Worm (Caenorhabditis elegans) whole organism, L4/young adult: ENCODE results near the gene F53F4.2.

Experiments
- W03F9.2 ChIP-seq: fragments of 150-350 bp; optimal IDR thresholded peaks from 2 replicates; lab custom pipeline; 2014; ENCODE audit warnings: missing biosample characterization, missing genetic modification characterization
- dao-5 ChIP-seq: sonication (generic microtip); optimal IDR thresholded peaks from 2 replicates; lab custom pipeline; 2016; ENCODE audit warnings: missing genotype, missing genetic modification characterization, moderate library complexity, missing compliant biosample characterization
- him-1 ChIP-seq: sonication (generic microtip); optimal IDR thresholded peaks from 2 replicates; lab custom pipeline; 2016; ENCODE audit warnings: missing genotype, missing genetic modification reagents, missing genetic modification characterization, missing compliant biosample characterization

DNA sequence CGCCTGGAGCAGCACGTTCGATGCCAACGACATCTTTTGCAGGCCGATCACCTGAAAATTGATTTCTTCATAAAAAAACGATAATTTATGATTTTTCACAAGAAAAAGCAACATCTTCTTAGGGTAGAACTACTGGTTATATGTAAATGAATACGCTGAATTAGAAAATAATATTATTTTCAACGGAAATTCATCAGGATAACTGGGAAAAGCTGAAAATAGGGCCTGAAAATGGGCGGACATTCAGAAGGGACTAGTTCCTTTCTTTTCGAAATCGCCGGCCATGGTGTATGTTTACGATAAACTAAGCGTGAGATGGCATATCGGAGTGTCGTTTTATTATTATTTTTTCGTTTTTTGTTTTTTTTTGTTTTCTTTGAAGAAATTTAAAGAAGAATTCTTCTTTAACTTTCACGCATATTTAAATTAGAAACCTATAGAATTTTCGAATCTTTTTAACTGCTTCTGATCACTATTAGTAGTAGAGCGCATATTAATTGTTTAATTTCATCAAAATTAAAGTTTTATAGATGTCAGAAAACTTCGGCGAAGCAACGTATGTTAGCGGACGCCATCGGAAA is 36.2 kb upstream of the F53F4.2 start, which contains the start of the genes nduv-2 and F53F4.12:
- TF ChIP-seq him-1 (tag; lab: Kevin White, UChicago) (no peak), W03F9.2 (no peak), dao-5 (tag; lab: Kevin White, UChicago) (no peak)
